In the genomic region with DNA sequence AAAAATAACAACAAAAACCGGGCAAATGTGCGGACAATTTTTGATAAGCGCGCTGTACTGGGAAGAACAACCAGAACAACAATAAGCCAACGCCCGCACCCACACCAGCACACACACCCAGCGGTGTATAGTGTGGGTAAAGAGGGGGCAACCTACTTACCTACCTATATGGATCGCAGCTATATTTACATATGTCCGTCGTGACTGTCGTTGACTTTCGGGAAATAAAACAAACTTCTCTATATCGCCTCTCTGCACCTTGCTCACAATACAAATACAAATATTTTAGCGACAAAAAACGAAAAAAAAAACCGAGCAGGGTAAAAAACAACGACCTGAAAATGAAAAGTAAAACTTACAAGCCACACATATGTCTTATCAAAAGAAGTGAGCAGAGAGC, we compare ENCODE assay signal across 1 fruit fly cellular context.
TF ChIP-seq lines count a peak whose summit lies in the region.

No protein-coding gene starts in this region.

TF ChIP-seq in whole organism, embryonic, 481 proteins besides CTCF, POLR2A, EP300 and RAD21 (continued from another document):
- TF ChIP-seq CG3281 (GFP tag; optimal IDR thresholded peaks at IDR 0.05; lab: Kevin White, UChicago): no peak
- TF ChIP-seq CG12659 (GFP tag; optimal IDR thresholded peaks at IDR 0.05; lab: Kevin White, UChicago): no peak
- no peak for TF ChIP-seq Optix (GFP tag; IDR thresholded peaks at IDR 0.05; lab: Robert Waterston, UW)
- TF ChIP-seq nau (GFP tag; optimal IDR thresholded peaks at IDR 0.05; lab: Kevin White, UChicago): no peak
- TF ChIP-seq Hr51 (GFP tag; optimal IDR thresholded peaks at IDR 0.05; lab: Kevin White, UChicago): no peak
- TF ChIP-seq CG32532 (GFP tag; IDR thresholded peaks at IDR 0.05; lab: Robert Waterston, UW): no peak
- TF ChIP-seq ken (GFP tag; IDR thresholded peaks at IDR 0.05; lab: Robert Waterston, UW): no peak
- no peak for TF ChIP-seq lola (GFP tag; optimal IDR thresholded peaks at IDR 0.05; lab: Kevin White, UChicago)
- TF ChIP-seq otp (GFP tag; IDR thresholded peaks at IDR 0.05; lab: Robert Waterston, UW): no peak
- no peak for TF ChIP-seq Max (GFP tag; optimal IDR thresholded peaks at IDR 0.05; lab: Kevin White, UChicago)
- no peak for TF ChIP-seq YL-1 (GFP tag; optimal IDR thresholded peaks at IDR 0.05; lab: Kevin White, UChicago)
- TF ChIP-seq CG11723 (GFP tag; optimal IDR thresholded peaks at IDR 0.05; lab: Kevin White, UChicago): no peak
- no peak for TF ChIP-seq cas (GFP tag; IDR thresholded peaks at IDR 0.05; lab: Robert Waterston, UW)
- TF ChIP-seq Ets97D (GFP tag; optimal IDR thresholded peaks at IDR 0.05; lab: Kevin White, UChicago): no peak
- TF ChIP-seq h (optimal IDR thresholded peaks at IDR 0.05; lab: Kevin White, UChicago): no peak
- TF ChIP-seq rib (GFP tag; IDR thresholded peaks at IDR 0.05; lab: Robert Waterston, UW): no peak
- peak; percentile 64 for TF ChIP-seq ATbp (GFP tag; optimal IDR thresholded peaks at IDR 0.05; lab: Kevin White, UChicago)
- peak; percentile 45 for TF ChIP-seq CG2875 (GFP tag; optimal IDR thresholded peaks at IDR 0.05; lab: Kevin White, UChicago)
- TF ChIP-seq CG18011 (GFP tag; optimal IDR thresholded peaks at IDR 0.05; lab: Kevin White, UChicago): no peak
- no peak for TF ChIP-seq seq (GFP tag; IDR thresholded peaks at IDR 0.05; lab: Robert Waterston, UW)
- peak; percentile 6 for TF ChIP-seq CG2202 (tag; optimal IDR thresholded peaks at IDR 0.05; lab: Kevin White, UChicago)
- no peak for TF ChIP-seq CG3407 (GFP tag; optimal IDR thresholded peaks at IDR 0.05; lab: Kevin White, UChicago)
- TF ChIP-seq bab2 (GFP tag; optimal IDR thresholded peaks at IDR 0.05; lab: Kevin White, UChicago): no peak
- no peak for TF ChIP-seq CG8478 (optimal IDR thresholded peaks at IDR 0.05; lab: Kevin White, UChicago)
- TF ChIP-seq ranshi (GFP tag; IDR thresholded peaks at IDR 0.05; lab: Robert Waterston, UW): no peak
- TF ChIP-seq CG6175 (GFP tag; IDR thresholded peaks at IDR 0.05; lab: Robert Waterston, UW): no peak
- TF ChIP-seq dati (GFP tag; IDR thresholded peaks at IDR 0.05; lab: Robert Waterston, UW): no peak
- no peak for TF ChIP-seq E2f2 (GFP tag; IDR thresholded peaks at IDR 0.05; lab: Robert Waterston, UW)
- no peak for TF ChIP-seq CG8388 (GFP tag; optimal IDR thresholded peaks at IDR 0.05; lab: Kevin White, UChicago)
- TF ChIP-seq CG12391 (tag; optimal IDR thresholded peaks at IDR 0.05; lab: Kevin White, UChicago): no peak
- peak; percentile 25 for TF ChIP-seq CG12769 (tag; optimal IDR thresholded peaks at IDR 0.05; lab: Kevin White, UChicago)
- TF ChIP-seq CG4360 (GFP tag; IDR thresholded peaks at IDR 0.05; lab: Robert Waterston, UW): peak; percentile 45; the same call in 1 of the 2 replicates
- peak; percentile 29 for TF ChIP-seq CG10543 (GFP tag; optimal IDR thresholded peaks at IDR 0.05; lab: Kevin White, UChicago)
- no peak for TF ChIP-seq mam (GFP tag; optimal IDR thresholded peaks at IDR 0.05; lab: Kevin White, UChicago)
- no peak for TF ChIP-seq CG7357 (GFP tag; IDR thresholded peaks at IDR 0.05; lab: Robert Waterston, UW)
- no peak for TF ChIP-seq grn (GFP tag; optimal IDR thresholded peaks at IDR 0.05; lab: Kevin White, UChicago)
- no peak for TF ChIP-seq zen2 (GFP tag; IDR thresholded peaks at IDR 0.05; lab: Robert Waterston, UW; ENCODE audit: partially characterized antibody)
- TF ChIP-seq CG2889 (GFP tag; IDR thresholded peaks at IDR 0.05; lab: Robert Waterston, UW): no peak
- no peak for TF ChIP-seq so (GFP tag; IDR thresholded peaks at IDR 0.05; lab: Robert Waterston, UW)
- TF ChIP-seq Sox100B (GFP tag; optimal IDR thresholded peaks at IDR 0.05; lab: Kevin White, UChicago): peak; percentile 27
- TF ChIP-seq cad (GFP tag; optimal IDR thresholded peaks at IDR 0.05; lab: Kevin White, UChicago): no peak
- 0 out of 3 replicates have a peak, but pooled peaks have one; percentile 8 for TF ChIP-seq CG17361 (GFP tag; IDR thresholded peaks at IDR 0.05; lab: Robert Waterston, UW)
- no peak for TF ChIP-seq CG13775 (GFP tag; optimal IDR thresholded peaks at IDR 0.05; lab: Kevin White, UChicago)
- no peak for TF ChIP-seq tx (GFP tag; optimal IDR thresholded peaks at IDR 0.05; lab: Kevin White, UChicago)
- no peak for TF ChIP-seq Scr (GFP tag; IDR thresholded peaks at IDR 0.05; lab: Robert Waterston, UW; ENCODE audit: partially characterized antibody)
- no peak for TF ChIP-seq kah (GFP tag; optimal IDR thresholded peaks at IDR 0.05; lab: Kevin White, UChicago)
- no peak for TF ChIP-seq Neu2 (GFP tag; optimal IDR thresholded peaks at IDR 0.05; lab: Kevin White, UChicago; ENCODE audit: borderline replicate concordance)
- TF ChIP-seq CG9797 (GFP tag; optimal IDR thresholded peaks at IDR 0.05; lab: Kevin White, UChicago): no peak
- TF ChIP-seq NFAT (GFP tag; IDR thresholded peaks at IDR 0.05; lab: Robert Waterston, UW): no peak
- TF ChIP-seq Xrp1 (GFP tag; IDR thresholded peaks at IDR 0.05; lab: Robert Waterston, UW): 0 out of 2 replicates have a peak, but pooled peaks have one; percentile 43
- TF ChIP-seq CG18599 (GFP tag; optimal IDR thresholded peaks at IDR 0.05; lab: Kevin White, UChicago): peak; percentile 37
- no peak for TF ChIP-seq Fer3 (tag; optimal IDR thresholded peaks at IDR 0.05; lab: Kevin White, UChicago)
- TF ChIP-seq C15 (GFP tag; IDR thresholded peaks at IDR 0.05; lab: Robert Waterston, UW): no peak
- no peak for TF ChIP-seq dysf (GFP tag; IDR thresholded peaks at IDR 0.05; lab: Robert Waterston, UW)
- TF ChIP-seq mld (GFP tag; IDR thresholded peaks at IDR 0.05; lab: Robert Waterston, UW; ENCODE audit: partially characterized antibody): no peak
- TF ChIP-seq Stat92E (GFP tag; optimal IDR thresholded peaks at IDR 0.05; lab: Kevin White, UChicago): no peak
- no peak for TF ChIP-seq CG8924 (tag; optimal IDR thresholded peaks at IDR 0.05; lab: Kevin White, UChicago)
- TF ChIP-seq slp2 (GFP tag; optimal IDR thresholded peaks at IDR 0.05; lab: Kevin White, UChicago): no peak
- no peak for TF ChIP-seq CG34422 (GFP tag; IDR thresholded peaks at IDR 0.05; lab: Robert Waterston, UW)
- TF ChIP-seq bigmax (GFP tag; optimal IDR thresholded peaks at IDR 0.05; lab: Kevin White, UChicago): no peak
- peak; percentile 34 for TF ChIP-seq Jarid2 (GFP tag; optimal IDR thresholded peaks at IDR 0.05; lab: Kevin White, UChicago)
- TF ChIP-seq CG10267 (tag; optimal IDR thresholded peaks at IDR 0.05; lab: Kevin White, UChicago): no peak
- no peak for TF ChIP-seq Doc2 (GFP tag; IDR thresholded peaks at IDR 0.05; lab: Robert Waterston, UW)
- TF ChIP-seq phol (tag; optimal IDR thresholded peaks at IDR 0.05; lab: Kevin White, UChicago): no peak
- no peak for TF ChIP-seq Lim3 (GFP tag; IDR thresholded peaks at IDR 0.05; lab: Robert Waterston, UW)
- TF ChIP-seq CG18619 (GFP tag; optimal IDR thresholded peaks at IDR 0.05; lab: Kevin White, UChicago): peak; percentile 23
- no peak for TF ChIP-seq Abd-B (GFP tag; optimal IDR thresholded peaks at IDR 0.05; lab: Kevin White, UChicago)
- TF ChIP-seq NfI (GFP tag; optimal IDR thresholded peaks at IDR 0.05; lab: Kevin White, UChicago): no peak
- no peak for TF ChIP-seq Usf (GFP tag; optimal IDR thresholded peaks at IDR 0.05; lab: Kevin White, UChicago)
- no peak for TF ChIP-seq CG33213 (GFP tag; optimal IDR thresholded peaks at IDR 0.05; lab: Kevin White, UChicago)
- peak; percentile 51 for TF ChIP-seq CG15696 (tag; optimal IDR thresholded peaks at IDR 0.05; lab: Kevin White, UChicago)
- TF ChIP-seq H15 (GFP tag; IDR thresholded peaks at IDR 0.05; lab: Robert Waterston, UW): no peak
- TF ChIP-seq luna (GFP tag; optimal IDR thresholded peaks at IDR 0.05; lab: Kevin White, UChicago): no peak
- no peak for TF ChIP-seq Hmx (GFP tag; optimal IDR thresholded peaks at IDR 0.05; lab: Kevin White, UChicago)
- TF ChIP-seq dpn (GFP tag; optimal IDR thresholded peaks at IDR 0.05; lab: Kevin White, UChicago): no peak
- TF ChIP-seq tap (tag; optimal IDR thresholded peaks at IDR 0.05; lab: Kevin White, UChicago): no peak
- TF ChIP-seq stc (GFP tag; IDR thresholded peaks at IDR 0.05; lab: Robert Waterston, UW): no peak
- TF ChIP-seq Atf3 (GFP tag; optimal IDR thresholded peaks at IDR 0.05; lab: Kevin White, UChicago): no peak
- no peak for TF ChIP-seq croc (GFP tag; conservative IDR thresholded peaks at IDR 0.05; lab: Robert Waterston, UW)
- no peak for TF ChIP-seq fu2 (GFP tag; optimal IDR thresholded peaks at IDR 0.05; lab: Kevin White, UChicago)
- no peak for TF ChIP-seq klu (GFP tag; IDR thresholded peaks at IDR 0.05; lab: Robert Waterston, UW)
- no peak for TF ChIP-seq Nf-YA (GFP tag; IDR thresholded peaks at IDR 0.05; lab: Robert Waterston, UW)
- no peak for TF ChIP-seq E2f1 (GFP tag; IDR thresholded peaks at IDR 0.05; lab: Robert Waterston, UW)
- no peak; the same call in 1 of the 2 replicates for TF ChIP-seq Rfx (GFP tag; IDR thresholded peaks at IDR 0.05; lab: Robert Waterston, UW)
- TF ChIP-seq hkb (optimal IDR thresholded peaks at IDR 0.05; lab: Kevin White, UChicago): no peak
- TF ChIP-seq hkb (GFP tag; IDR thresholded peaks at IDR 0.05; lab: Robert Waterston, UW): no peak
- TF ChIP-seq CG16779 (GFP tag; IDR thresholded peaks at IDR 0.05; lab: Robert Waterston, UW): no peak
- TF ChIP-seq dm (GFP tag; optimal IDR thresholded peaks at IDR 0.05; lab: Kevin White, UChicago): no peak
- no peak for TF ChIP-seq ab (GFP tag; optimal IDR thresholded peaks at IDR 0.05; lab: Kevin White, UChicago)
- no peak for TF ChIP-seq ase (GFP tag; IDR thresholded peaks at IDR 0.05; lab: Robert Waterston, UW)
- peak; percentile 27 for TF ChIP-seq CG10209 (GFP tag; optimal IDR thresholded peaks at IDR 0.05; lab: Kevin White, UChicago)
- no peak for TF ChIP-seq CG11085 (GFP tag; IDR thresholded peaks at IDR 0.05; lab: Robert Waterston, UW)
- TF ChIP-seq ara (GFP tag; IDR thresholded peaks at IDR 0.05; lab: Robert Waterston, UW): peak; percentile 53; the same call in 1 of the 2 replicates
- no peak for TF ChIP-seq Trl (optimal IDR thresholded peaks at IDR 0.05; lab: Kevin White, UChicago)
- peak; percentile 10 for TF ChIP-seq Trl (GFP tag; optimal IDR thresholded peaks at IDR 0.05; lab: Kevin White, UChicago)
- TF ChIP-seq CG14667 (GFP tag; IDR thresholded peaks at IDR 0.05; lab: Robert Waterston, UW): no peak
- TF ChIP-seq CrebB (tag; optimal IDR thresholded peaks at IDR 0.05; lab: Kevin White, UChicago): no peak
- no peak for TF ChIP-seq CG17802 (tag; optimal IDR thresholded peaks at IDR 0.05; lab: Kevin White, UChicago)
- TF ChIP-seq CG9215 (GFP tag; IDR thresholded peaks at IDR 0.05; lab: Robert Waterston, UW): no peak
- TF ChIP-seq CG12071 (GFP tag; optimal IDR thresholded peaks at IDR 0.05; lab: Kevin White, UChicago): peak; percentile 22
- TF ChIP-seq zfh1 (GFP tag; IDR thresholded peaks at IDR 0.05; lab: Robert Waterston, UW): no peak
- no peak for TF ChIP-seq bowl (GFP tag; IDR thresholded peaks at IDR 0.05; lab: Robert Waterston, UW)
TF ChIP-seq in whole organism, embryonic: peak in this region for 62.
